Worm (Caenorhabditis elegans) whole organism, young adult: Measurements from ENCODE around the gene Y37H2A.1.

Experiments used
- hsf-1 ChIP-seq: fragments of 200-800 bp; sonication (Bioruptor generic); IDR thresholded peaks from 2 replicates; pipeline ENCODE4 v1.3.6; 2022; ENCODE audit warnings: missing genetic modification reagents, missing genetic modification characterization, missing compliant biosample characterization
- ztf-6 ChIP-seq: fragments of 200-800 bp; sonication (Bioruptor generic); IDR thresholded peaks from 2 replicates; pipeline ENCODE4 v1.3.6; 2022; ENCODE audit warnings: missing genetic modification reagents, missing genetic modification characterization, missing compliant biosample characterization

DNA sequence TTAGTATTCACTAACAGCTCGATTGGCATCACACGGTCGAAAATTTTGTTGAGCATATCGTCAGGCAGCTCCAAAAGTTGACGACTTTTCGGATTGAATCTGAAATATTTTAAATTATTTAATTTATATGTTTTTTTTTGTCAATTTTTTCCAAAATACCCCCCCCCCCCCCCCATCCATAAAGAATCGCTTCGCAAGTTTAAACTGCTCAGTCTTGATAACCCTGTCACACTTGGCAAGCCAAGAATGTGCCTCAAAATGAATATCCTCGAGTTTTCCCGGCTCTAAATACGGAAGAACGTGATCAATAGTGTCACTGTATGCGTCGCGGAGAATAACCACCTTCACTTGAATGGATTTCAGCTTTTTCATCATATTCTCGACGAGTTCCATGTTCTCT lies 25.1 kb downstream of the Y37H2A.1 start, which contains the start of gene Y37H2A.18:
- TF ChIP-seq ztf-6 (no peak), hsf-1 (GFP tag; lab: Robert Waterston, UW) (no peak)
